Worm (Caenorhabditis elegans): ENCODE results near the gene C44H4.8.

The C44H4.8 gene

ce11 chrX:14561416-14561973 lies 33.4 kb upstream of the C44H4.8 start:
- TF ChIP-seq med-1 (GFP tag; optimal IDR thresholded peaks at IDR 0.05; ENCODE audit: insufficient read depth), result no peak
- no peak for TF ChIP-seq ztf-23 (GFP tag; IDR thresholded peaks at IDR 0.05)
- peak; percentile 52; the same call in 1 of the 2 replicates for TF ChIP-seq ztf-29 (GFP tag; IDR thresholded peaks at IDR 0.05)
- TF ChIP-seq T22C8.4 (GFP tag; IDR thresholded peaks at IDR 0.05), result no peak
- TF ChIP-seq cog-1 (tag; optimal IDR thresholded peaks at IDR 0.05), result no peak
- no peak for TF ChIP-seq flt-1 (GFP tag; IDR thresholded peaks at IDR 0.05)
- no peak for TF ChIP-seq tab-1 (GFP tag; IDR thresholded peaks at IDR 0.05)

ce11 chrX:14562286-14563086 lies 32.4 kb upstream of the C44H4.8 start:
- TF ChIP-seq med-1 (GFP tag; optimal IDR thresholded peaks at IDR 0.05; ENCODE audit: insufficient read depth) (no peak), flt-1 (GFP tag; IDR thresholded peaks at IDR 0.05) (no peak), klf-2 (GFP tag; conservative IDR thresholded peaks at IDR 0.05) (no peak), T22C8.4 (GFP tag; IDR thresholded peaks at IDR 0.05) (no peak), ref-1 (GFP tag; conservative IDR thresholded peaks at IDR 0.05) (no peak), ztf-23 (GFP tag; IDR thresholded peaks at IDR 0.05) (no peak), cog-1 (tag; optimal IDR thresholded peaks at IDR 0.05) (no peak), tab-1 (GFP tag; IDR thresholded peaks at IDR 0.05) (no peak), ztf-29 (GFP tag; IDR thresholded peaks at IDR 0.05) (no peak)

ce11 chrX:14563818-14564217 lies 31.1 kb upstream of the C44H4.8 start:
- no peak for TF ChIP-seq klf-2 (GFP tag; conservative IDR thresholded peaks at IDR 0.05)
- no peak for TF ChIP-seq med-1 (GFP tag; optimal IDR thresholded peaks at IDR 0.05; ENCODE audit: insufficient read depth)
- TF ChIP-seq cog-1 (tag; optimal IDR thresholded peaks at IDR 0.05), result no peak
- no peak for TF ChIP-seq tab-1 (GFP tag; IDR thresholded peaks at IDR 0.05)
- no peak for TF ChIP-seq ztf-29 (GFP tag; IDR thresholded peaks at IDR 0.05)
- TF ChIP-seq flt-1 (GFP tag; IDR thresholded peaks at IDR 0.05), result no peak
- no peak for TF ChIP-seq ref-1 (GFP tag; conservative IDR thresholded peaks at IDR 0.05)
- TF ChIP-seq T22C8.4 (GFP tag; IDR thresholded peaks at IDR 0.05), result no peak
- no peak for TF ChIP-seq ztf-23 (GFP tag; IDR thresholded peaks at IDR 0.05)

ce11 chrX:14565245-14565644 lies 29.7 kb upstream of the C44H4.8 start:
- TF ChIP-seq ref-1 (GFP tag; conservative IDR thresholded peaks at IDR 0.05) (no peak), ztf-29 (GFP tag; IDR thresholded peaks at IDR 0.05) (no peak), ztf-23 (GFP tag; IDR thresholded peaks at IDR 0.05) (no peak), flt-1 (GFP tag; IDR thresholded peaks at IDR 0.05) (no peak), klf-2 (GFP tag; conservative IDR thresholded peaks at IDR 0.05) (no peak), med-1 (GFP tag; optimal IDR thresholded peaks at IDR 0.05; ENCODE audit: insufficient read depth) (no peak), cog-1 (tag; optimal IDR thresholded peaks at IDR 0.05) (no peak), tab-1 (GFP tag; IDR thresholded peaks at IDR 0.05) (no peak), T22C8.4 (GFP tag; IDR thresholded peaks at IDR 0.05) (no peak)

- TF ChIP-seq flt-1 (GFP tag; IDR thresholded peaks at IDR 0.05) (no peak), tab-1 (GFP tag; IDR thresholded peaks at IDR 0.05) (no peak), ref-1 (GFP tag; conservative IDR thresholded peaks at IDR 0.05) (no peak), med-1 (GFP tag; optimal IDR thresholded peaks at IDR 0.05; ENCODE audit: insufficient read depth) (no peak), ztf-23 (GFP tag; IDR thresholded peaks at IDR 0.05) (no peak), ztf-29 (GFP tag; IDR thresholded peaks at IDR 0.05) (no peak), cog-1 (tag; optimal IDR thresholded peaks at IDR 0.05) (no peak), klf-2 (GFP tag; conservative IDR thresholded peaks at IDR 0.05) (no peak), T22C8.4 (GFP tag; IDR thresholded peaks at IDR 0.05) (no peak)
Observed at ce11 chrX:14566047-14566446, 28.9 kb upstream of the C44H4.8 start.

ce11 chrX:14568258-14568763 lies 26.6 kb upstream of the C44H4.8 start:
- no peak for TF ChIP-seq ztf-29 (GFP tag; IDR thresholded peaks at IDR 0.05)
- TF ChIP-seq cog-1 (tag; optimal IDR thresholded peaks at IDR 0.05), result no peak
- TF ChIP-seq ref-1 (GFP tag; conservative IDR thresholded peaks at IDR 0.05), result no peak
- TF ChIP-seq ztf-23 (GFP tag; IDR thresholded peaks at IDR 0.05), result no peak
- no peak for TF ChIP-seq tab-1 (GFP tag; IDR thresholded peaks at IDR 0.05)
- TF ChIP-seq flt-1 (GFP tag; IDR thresholded peaks at IDR 0.05), result no peak
- no peak for TF ChIP-seq T22C8.4 (GFP tag; IDR thresholded peaks at IDR 0.05)
- no peak for TF ChIP-seq klf-2 (GFP tag; conservative IDR thresholded peaks at IDR 0.05)
- TF ChIP-seq med-1 (GFP tag; optimal IDR thresholded peaks at IDR 0.05; ENCODE audit: insufficient read depth), result no peak

ce11 chrX:14571277-14571676 lies 23.6 kb upstream of the C44H4.8 start:
- TF ChIP-seq med-1 (GFP tag; optimal IDR thresholded peaks at IDR 0.05; ENCODE audit: insufficient read depth), result no peak
- no peak for TF ChIP-seq tab-1 (GFP tag; IDR thresholded peaks at IDR 0.05)
- no peak for TF ChIP-seq klf-2 (GFP tag; conservative IDR thresholded peaks at IDR 0.05)
- TF ChIP-seq cog-1 (tag; optimal IDR thresholded peaks at IDR 0.05), result no peak

ce11 chrX:14572419-14572818 lies 22.5 kb upstream of the C44H4.8 start, which contains the start of gene lron-1:
Gene lron-1 (plus strand): TSS chrX:14572719.
- TF ChIP-seq ref-1 (GFP tag; conservative IDR thresholded peaks at IDR 0.05) (no peak), tab-1 (GFP tag; IDR thresholded peaks at IDR 0.05) (no peak), ztf-23 (GFP tag; IDR thresholded peaks at IDR 0.05) (no peak), cog-1 (tag; optimal IDR thresholded peaks at IDR 0.05) (no peak), flt-1 (GFP tag; IDR thresholded peaks at IDR 0.05) (no peak), med-1 (GFP tag; optimal IDR thresholded peaks at IDR 0.05; ENCODE audit: insufficient read depth) (no peak), klf-2 (GFP tag; conservative IDR thresholded peaks at IDR 0.05) (no peak), T22C8.4 (GFP tag; IDR thresholded peaks at IDR 0.05) (no peak), ztf-29 (GFP tag; IDR thresholded peaks at IDR 0.05) (no peak)

- TF ChIP-seq ref-1 (GFP tag; conservative IDR thresholded peaks at IDR 0.05), result no peak
- TF ChIP-seq ztf-23 (GFP tag; IDR thresholded peaks at IDR 0.05), result no peak
- TF ChIP-seq T22C8.4 (GFP tag; IDR thresholded peaks at IDR 0.05), result no peak
- no peak for TF ChIP-seq cog-1 (tag; optimal IDR thresholded peaks at IDR 0.05)
- TF ChIP-seq med-1 (GFP tag; optimal IDR thresholded peaks at IDR 0.05; ENCODE audit: insufficient read depth), result no peak
- TF ChIP-seq ztf-29 (GFP tag; IDR thresholded peaks at IDR 0.05), result no peak
- no peak for TF ChIP-seq tab-1 (GFP tag; IDR thresholded peaks at IDR 0.05)
- TF ChIP-seq klf-2 (GFP tag; conservative IDR thresholded peaks at IDR 0.05), result no peak
- no peak for TF ChIP-seq flt-1 (GFP tag; IDR thresholded peaks at IDR 0.05)
Observed at ce11 chrX:14575920-14576319, 19.0 kb upstream of the C44H4.8 start.

Measured in whole organism, midembryonic.